Fruit fly (Drosophila melanogaster) ovary, adult (tissue): Measurements from ENCODE around the gene Alp10.
A peak's percentile ranks its signal among the peaks of the same experiment; 100 is the strongest.

ENCODE experiments used
- CG17801 ChIP-seq: fragments of 200-800 bp; optimal IDR thresholded peaks from 2 replicates; lab custom pipeline; 2019; ENCODE audit warnings: missing biosample characterization, mild to moderate bottlenecking, missing genetic modification characterization, moderate library complexity; ENCODE audit not compliant: partially characterized antibody

The Alp10 gene

DNA sequence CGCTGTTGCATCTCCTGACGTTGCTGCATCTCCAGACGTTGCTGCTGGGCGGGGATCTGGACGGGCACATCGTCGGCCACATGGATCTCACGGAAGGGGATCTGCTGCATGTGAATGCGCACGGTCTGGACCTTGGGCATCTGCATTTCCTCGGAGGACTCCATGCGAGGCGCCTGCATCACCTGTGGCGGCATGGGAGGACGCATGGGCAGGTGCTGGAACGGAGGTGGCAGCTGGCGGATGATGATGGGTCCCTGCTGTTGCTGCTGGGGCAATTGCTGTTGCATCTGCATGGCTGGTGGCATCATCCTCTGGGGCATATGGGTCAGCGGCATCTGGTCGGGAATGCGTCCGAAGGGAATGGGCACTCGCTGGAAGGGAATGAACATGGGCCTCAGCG lies 26.7 kb downstream of the Alp10 start:
- TF ChIP-seq CG17801 (GFP tag; lab: Kevin White, UChicago): no peak

DNA sequence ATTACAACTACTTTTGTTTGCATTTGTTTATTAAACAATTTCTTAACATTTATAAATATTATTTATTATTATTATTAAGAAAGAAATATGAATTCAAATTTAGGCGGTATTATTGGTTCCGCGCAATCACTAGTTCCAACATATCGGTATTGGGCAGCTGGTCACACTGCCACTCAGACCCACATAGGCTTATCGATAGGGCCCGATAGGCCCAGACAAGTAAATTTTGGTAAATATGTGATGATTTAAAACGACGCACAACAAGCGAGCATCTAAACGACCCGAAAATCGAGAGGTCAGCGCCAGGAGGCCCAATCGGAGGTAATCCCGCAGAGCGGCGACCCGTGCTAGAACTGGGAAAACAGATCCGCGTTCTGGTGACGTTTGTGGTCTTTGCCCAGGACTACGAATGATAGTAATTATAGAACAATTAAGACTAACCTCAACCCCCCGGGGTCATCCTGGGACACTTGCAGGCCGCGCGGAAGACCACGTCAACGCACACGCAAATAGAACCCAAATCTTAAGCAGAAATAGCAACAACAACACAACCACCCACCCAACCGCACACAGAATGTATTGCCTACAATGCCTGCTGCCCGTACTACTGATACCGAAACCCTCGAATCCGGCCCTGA lies 29.9 kb downstream of the Alp10 start, which contains the start of gene bc10:
Gene bc10 (plus strand): TSS at position 181 of the 638 bp plus-strand sequence.
- TF ChIP-seq CG17801 (GFP tag; lab: Kevin White, UChicago): no peak

DNA sequence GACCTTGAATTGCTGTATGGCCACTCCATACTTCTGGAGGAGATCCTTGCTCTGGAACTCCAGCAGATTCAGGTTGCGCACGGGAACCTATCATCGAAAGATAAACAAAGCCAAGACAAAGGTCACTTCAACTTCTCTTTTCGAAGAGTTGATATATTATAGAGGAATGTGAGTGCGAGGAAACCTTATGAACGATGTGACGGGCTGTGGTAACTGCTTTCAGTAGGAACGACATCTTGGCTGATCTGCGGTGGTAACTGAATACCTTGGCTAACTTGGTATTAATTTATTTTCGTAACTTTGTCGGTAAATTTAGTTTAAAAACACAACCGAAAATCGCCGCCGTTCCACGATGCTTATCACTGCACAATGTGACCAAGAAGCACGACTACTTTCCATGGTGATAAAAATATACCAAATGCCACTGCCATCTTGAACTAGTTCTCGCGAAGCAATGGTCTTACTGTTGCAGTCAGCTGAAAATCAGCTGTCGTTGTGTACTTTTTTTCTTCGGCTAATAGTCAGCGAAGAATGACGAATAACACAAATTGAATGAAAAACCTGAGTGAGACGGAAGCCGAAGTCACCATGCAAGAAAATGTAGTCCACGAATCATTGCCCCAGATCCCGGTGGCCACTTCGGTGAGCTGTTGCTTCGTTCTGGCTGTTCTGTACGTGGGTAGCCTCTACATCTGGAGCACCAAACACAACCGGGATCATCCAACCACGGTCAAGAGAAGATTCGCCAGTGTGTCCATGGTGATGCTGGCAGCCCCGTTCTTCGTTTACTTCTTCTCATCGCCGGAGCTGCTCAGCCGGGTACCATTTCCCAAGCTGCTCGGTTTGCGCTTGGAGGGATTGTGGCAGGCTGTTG lies 31.5 kb downstream of the Alp10 start, which contains the start of the genes ScsbetaG and Sras:
Gene ScsbetaG (minus strand): TSS at position 383 of the 874 bp plus-strand sequence.
Gene Sras (plus strand): TSS at position 466 of the 874 bp plus-strand sequence.
- TF ChIP-seq CG17801 (GFP tag; lab: Kevin White, UChicago): peak; percentile 45

DNA sequence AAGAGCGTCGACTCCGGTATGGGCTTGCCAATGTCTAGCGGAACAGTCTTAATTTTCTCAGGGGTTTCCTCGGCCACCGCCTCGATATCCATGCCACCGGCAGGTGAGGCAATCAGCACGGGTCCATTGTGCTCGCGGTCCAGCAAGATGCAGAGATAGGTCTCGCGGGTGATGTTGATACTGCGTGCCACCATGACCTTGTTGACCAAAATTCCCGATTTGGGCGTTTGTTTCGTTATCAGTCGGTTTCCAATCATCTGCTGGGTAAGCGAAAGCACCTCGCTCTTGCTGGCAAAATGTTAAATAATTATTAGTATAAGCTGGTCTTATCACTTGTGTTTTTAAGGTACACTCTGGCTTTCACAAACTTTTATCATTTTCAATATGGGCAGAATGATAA lies 32.5 kb downstream of the Alp10 start:
- no peak for TF ChIP-seq CG17801 (GFP tag; lab: Kevin White, UChicago)

DNA sequence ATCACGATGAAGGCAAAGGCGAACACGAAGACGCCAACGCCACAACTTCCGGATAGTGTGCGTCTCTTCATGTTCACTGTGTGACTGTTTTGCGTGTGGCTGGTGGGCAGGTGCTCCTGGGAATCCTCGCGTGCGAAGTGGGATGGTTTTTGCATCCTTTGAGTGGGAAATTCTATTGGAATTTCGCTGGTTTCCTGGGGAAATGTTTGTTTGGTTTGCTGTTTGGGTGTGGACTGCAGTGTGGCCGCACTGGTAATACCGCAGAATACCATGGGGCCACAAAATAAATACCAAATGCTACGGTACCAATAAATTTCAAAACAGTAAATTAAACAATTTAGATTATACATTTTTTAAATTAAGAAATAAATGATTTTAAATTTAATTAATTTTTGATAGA lies 33.7 kb downstream of the Alp10 start, which contains the start of gene sinu:
Gene sinu (minus strand): TSS at position 258 of the 400 bp plus-strand sequence.
- TF ChIP-seq CG17801 (GFP tag; lab: Kevin White, UChicago): no peak

DNA sequence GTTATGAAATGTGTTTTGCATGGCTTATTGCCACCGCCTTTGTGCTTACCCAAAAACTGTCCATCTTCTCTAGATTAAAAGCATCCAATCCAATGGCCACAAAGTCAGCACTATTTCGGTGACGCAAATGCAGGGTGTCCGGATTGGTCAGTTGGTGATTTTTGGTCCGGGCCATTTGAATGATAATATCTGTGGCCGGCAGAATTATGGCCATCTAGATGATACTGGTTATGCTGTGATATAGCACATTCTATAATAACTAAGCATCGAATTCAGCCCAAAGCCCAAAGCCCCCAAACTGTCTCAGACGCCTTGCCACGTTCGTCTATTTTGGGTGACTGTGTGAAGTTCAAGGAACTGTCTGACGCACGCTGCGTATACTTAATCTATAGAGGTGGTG lies 38.9 kb downstream of the Alp10 start:
- TF ChIP-seq CG17801 (GFP tag; lab: Kevin White, UChicago): no peak

DNA sequence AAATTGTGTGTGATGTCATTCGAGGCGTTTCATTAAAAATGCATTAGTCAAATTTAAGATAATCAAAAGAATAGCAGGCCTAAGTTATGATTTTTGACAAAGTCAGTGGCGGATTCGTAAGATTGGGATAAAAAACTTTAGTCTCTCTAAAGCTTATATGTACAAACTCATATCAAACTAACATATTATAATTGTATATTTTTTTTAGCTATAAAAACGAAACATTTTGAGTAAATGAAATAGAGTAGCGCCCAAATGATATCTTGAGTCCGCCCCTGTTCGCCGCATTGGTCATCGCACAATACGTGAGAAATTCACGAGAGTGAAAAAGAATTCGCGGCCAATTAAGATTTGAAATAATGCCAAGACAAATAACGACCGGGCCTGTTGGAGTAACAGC lies 40.7 kb downstream of the Alp10 start:
- no peak for TF ChIP-seq CG17801 (GFP tag; lab: Kevin White, UChicago)

DNA sequence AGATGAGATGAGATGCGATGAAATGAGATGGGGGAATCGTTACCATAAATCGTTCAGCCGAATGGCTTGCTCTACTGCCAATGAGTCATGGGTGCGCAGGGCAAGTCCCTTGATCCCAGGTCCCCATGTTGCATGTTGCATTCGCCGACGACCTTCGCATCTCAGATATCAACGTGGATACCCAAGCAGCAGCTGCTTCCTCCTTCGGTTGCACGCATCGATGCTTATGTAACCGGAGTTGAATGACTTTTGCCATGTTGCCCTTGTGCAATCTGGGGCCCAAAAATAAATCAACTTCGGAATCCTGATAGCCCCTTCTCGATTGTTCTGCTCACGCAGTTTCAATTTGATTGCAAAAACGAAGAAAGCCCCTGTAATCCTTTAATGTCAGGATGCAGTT lies 41.4 kb downstream of the Alp10 start:
- no peak for TF ChIP-seq CG17801 (GFP tag; lab: Kevin White, UChicago)

DNA sequence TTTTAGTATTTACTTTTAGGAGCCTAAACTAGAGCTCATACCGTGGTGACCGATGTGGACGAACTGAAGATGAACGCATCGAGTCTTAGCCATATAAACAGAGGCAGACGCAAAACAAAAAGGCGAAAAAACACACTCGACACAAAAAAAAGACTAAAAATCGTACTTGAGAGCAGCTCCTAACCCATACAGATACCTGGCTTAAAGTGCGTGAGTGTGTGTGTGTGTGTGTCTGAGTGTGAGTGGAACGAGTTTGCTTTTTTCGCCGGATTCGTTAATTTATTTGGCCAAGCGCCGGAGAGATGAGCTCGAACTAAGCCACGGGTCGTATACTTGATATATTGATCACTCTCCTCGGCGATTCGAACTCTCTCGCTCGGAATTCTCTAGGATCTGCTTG lies 44.0 kb downstream of the Alp10 start, which contains the start of gene frm:
Gene frm (minus strand): TSS at position 73 of the 400 bp plus-strand sequence.
- TF ChIP-seq CG17801 (GFP tag; lab: Kevin White, UChicago): no peak

DNA sequence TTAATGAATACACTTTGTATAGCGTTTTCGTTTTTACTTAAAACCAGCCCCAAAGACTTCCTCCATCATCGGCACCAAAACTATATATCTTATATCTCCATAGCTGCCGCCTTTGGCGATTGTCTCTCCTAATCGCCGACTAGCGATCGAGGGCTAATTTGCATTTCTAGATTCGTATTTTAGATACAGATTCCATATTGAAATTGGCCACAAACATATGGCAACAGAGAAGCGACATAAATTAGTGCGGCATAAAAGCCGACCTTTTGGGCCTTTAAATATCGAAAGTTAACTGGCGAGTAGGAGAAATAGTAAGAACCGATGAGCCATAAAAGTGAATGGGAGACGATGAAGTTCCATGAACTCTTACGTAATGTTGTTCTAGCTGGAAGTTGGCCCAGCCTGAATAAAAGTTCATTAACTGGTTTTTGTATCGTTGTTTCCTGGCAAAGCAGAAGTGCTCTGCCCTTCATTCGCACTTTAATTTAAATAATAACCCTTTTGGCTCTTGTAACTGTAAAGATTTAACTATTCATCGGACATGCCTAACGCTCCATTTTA lies 46.5 kb downstream of the Alp10 start:
- TF ChIP-seq CG17801 (GFP tag; lab: Kevin White, UChicago): no peak

DNA sequence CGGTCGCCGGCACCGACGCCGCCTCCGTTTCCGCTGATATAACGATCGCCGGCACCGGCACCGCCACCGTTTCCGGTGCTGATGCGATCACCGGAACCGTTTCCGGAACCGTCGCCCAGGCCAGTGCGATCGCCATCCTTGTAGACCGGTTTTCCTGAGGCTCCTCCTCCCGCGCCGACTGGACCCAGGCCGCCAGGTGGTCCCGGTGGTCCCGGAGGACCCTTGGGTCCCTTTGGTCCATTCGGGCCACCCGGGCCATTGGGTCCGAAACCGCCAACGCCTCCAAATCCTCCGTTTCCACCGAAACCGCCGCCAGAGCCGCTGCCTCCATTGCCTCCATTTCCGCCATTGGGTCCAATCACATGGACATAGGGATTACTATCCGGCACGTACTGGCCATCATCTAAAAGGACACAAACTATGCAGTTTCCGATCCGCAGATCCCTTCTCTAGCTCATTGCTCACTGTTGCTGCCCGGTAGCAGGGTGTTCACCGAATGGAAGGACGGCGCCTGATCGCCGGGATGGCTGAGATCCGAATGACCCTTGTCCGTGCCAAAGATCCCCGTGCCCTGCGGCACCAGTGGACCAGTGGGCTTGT lies 52.2 kb downstream of the Alp10 start:
- no peak for TF ChIP-seq CG17801 (GFP tag; lab: Kevin White, UChicago)
